Fruit fly (Drosophila melanogaster) S2 (cell line): ENCODE measurements around the gene CG34404.

Source experiments
- CG8478 ChIP-seq: fragments of >200 bp; optimal IDR thresholded peaks from 2 replicates; lab custom pipeline; 2018
- CTCF ChIP-seq, 2 experiments: fragments of >200 bp; optimal IDR thresholded peaks; 2 replicates each; lab custom pipeline; 2018

CG34404 gene

DNA sequence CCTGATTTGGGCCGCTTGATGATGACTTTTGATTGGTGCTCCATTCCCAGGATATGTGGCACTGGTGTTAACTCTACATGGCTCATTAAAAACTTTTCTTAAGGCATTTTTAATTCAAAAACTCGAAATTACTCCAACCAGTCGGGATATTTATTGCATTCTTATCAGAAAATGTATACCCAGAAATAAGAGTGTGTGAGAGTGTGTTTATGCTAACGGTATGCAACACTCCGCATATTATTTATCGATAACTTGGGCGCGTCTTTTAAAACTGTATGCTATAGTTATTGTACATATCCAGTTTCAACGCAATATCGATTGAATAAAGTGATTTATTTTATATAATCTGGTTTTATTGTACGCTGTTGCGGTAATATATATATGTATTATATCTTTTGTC lies at the start of gene CG34404:
Gene CG34404 (minus strand): TSS at position 189 of the 400 bp plus-strand sequence.
- TF ChIP-seq CTCF (optimal IDR thresholded peaks at IDR 0.05; lab: Kevin White, UChicago) (no peak), CG8478 (lab: Kevin White, UChicago) (no peak)

DNA sequence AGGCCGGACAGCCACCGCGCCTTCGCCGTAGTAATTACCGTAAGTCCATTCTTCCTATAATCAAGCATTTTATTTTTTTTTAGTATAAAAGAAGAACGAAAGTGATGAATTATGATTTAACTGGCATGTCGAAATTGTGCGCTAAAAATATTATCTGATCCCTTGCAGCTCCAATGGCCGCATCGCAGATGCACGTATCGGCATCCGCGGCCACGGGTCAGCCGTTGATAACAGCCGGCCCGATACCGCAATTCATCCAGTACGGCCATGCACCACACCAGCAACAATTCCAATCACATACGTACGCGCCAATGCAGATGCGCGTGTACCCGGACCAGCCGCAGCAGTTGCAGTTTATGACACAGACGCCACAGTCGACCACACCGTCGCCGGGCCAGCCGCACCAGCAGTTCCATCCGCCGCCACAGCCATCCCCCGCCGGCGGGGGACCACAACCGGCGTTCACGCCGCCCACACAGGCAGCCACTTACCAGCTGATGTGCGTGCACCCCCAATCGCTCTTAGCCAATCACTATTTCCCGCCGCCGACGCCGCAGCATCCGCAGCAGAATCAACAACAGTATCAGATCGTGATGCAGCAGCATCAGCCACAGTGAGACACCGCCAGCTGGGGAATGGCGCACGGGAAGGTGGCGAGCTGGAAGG lies 47.6 kb upstream of the CG34404 start:
- TF ChIP-seq CG8478 (lab: Kevin White, UChicago) (no peak), CTCF (optimal IDR thresholded peaks at IDR 0.05; lab: Kevin White, UChicago) (no peak)

DNA sequence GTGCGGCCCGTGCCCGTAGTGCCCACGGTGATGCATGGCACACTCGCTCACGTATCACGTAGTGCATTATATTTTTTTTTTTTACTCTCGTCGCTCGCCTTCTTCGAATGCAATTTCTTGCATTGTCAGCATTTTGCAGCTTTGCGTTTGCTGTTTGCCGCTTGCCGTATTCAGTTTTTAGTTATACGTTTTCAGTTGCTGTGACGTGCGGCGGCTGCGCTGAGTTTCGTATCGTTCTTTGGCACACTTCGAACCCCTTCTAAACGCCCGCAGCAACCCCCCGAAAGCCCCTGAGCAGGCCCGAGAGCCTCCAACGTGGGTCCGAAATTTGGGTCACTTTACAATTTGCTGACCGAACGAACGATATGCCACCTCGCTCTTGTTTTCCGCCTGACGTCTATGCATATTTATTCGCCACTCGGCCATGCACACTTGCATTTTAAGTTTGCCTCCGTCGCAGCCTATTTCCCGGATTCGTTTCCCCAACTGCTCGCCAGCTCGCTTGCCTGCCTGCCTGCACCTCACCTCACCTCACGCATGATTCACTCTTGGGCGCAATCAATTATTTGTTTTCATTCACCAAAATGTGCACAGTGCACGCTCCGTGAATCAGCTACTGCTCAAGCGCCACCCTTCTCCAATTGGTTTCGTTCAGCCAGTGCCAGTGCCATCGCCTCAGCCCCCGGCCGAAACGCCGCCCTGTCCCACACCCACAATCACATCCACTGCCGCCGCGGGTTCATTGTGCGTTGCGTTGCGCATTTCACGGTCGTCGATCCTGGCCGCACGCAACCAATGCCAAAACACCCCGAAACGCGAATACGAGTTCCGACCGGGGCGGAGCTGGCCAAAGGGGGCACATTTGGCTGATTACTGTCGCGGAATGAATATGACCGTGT lies 43.5 kb upstream of the CG34404 start:
- no peak for TF ChIP-seq CG8478 (lab: Kevin White, UChicago)
- no peak for TF ChIP-seq CTCF (optimal IDR thresholded peaks at IDR 0.05; lab: Kevin White, UChicago)

DNA sequence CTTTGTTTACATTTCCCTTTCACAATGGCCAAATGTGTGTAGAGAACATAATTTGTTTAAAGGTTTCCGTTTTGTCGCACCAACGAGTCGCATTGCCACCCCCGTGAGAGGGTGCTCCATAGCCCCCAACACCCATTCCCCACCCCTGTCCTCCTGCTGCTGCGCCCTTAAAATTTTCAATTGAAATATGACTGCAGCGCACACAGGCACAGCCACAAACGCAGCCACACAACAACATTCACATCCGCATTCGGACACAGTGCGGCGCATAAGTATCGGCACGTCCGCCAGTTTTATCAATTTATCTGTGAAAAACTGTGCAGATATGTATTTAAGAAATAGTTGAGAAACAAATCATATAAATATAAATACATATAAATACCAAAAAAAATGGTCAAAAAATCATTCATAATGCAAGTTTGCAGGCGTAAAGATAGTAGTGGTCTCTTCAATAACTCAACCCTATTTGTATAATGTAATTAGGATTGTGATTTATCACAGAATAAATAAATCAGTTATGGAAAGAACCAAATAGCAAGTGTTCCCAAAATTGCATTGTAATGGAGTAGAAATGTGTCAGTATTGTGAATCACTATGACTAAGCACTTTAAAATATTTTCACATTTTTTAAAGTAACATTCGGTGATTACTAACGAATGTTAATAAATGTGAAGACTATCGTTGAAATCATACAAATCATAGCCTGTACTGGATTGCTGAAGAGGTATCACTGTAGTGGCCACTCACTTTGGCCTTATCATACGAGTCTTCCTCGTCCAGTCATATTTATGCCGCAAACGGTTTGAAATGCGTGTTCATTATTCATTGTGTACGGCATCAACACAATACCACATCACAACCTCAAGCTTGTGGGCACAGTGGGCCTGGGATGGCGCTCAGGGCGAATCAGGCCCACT lies 42.6 kb upstream of the CG34404 start:
- TF ChIP-seq CG8478 (lab: Kevin White, UChicago) (no peak), CTCF (optimal IDR thresholded peaks at IDR 0.05; lab: Kevin White, UChicago) (no peak)

DNA sequence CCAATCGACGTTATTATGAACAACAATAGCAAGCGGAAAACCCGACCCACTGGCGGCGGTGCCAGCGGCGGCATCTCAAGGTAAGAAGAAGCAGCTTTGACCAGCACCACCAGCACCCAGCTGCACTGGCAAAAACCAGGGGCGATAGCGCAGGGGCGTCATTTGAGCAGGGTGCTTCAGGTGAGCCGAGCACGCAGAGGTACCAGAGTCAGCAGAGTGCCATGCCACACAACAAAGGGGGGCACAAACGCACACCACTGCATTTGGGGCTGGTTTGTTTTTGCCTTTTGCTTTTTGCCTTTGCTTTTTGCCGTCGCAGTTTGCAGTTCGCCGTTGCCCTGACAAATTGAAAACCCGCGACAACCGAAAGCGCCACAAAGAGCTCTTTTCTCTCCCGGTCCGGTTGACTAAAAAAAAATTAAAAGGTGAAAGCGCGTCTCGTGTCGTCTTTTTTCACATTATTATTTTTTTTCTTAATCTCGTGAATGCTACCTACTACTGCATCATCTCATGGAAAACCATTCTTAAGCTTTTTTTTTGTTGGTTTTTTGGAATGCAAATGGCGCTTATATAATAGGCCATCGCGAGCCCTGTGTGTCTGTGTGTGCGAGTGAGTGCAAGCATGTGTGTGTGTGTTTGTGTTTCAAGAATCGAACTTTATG lies 41.8 kb upstream of the CG34404 start:
- no peak for TF ChIP-seq CG8478 (lab: Kevin White, UChicago)
- no peak for TF ChIP-seq CTCF (optimal IDR thresholded peaks at IDR 0.05; lab: Kevin White, UChicago)

DNA sequence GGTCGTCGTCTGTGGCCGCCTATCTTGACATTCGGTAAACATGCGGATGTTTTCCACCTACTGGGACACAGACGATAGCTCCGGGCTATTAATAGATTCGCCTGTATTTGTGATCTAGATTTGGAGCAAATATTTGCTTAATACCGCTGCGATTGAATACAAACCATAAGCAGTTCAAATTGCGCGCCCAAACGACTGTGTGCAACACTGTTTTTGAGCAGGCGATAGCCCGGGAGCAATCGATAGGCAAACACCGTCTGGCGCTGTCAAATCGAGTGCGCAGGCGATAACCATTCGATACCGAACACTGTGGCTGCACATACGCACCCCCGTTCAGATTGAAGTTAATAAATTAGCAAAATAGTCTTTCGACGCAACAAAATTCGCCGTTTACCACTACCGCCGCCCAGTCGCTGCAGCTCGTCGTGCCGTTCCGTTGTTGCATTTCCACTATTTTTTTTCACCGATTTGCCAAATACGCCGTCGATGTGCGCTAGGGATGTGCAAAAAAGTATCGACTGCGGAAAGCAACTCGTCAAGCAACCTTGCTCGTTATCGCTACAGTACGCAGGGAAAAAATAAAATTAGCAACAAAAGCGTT lies 40.8 kb upstream of the CG34404 start, which contains the start of gene Atx2:
Gene Atx2 (plus strand): TSS at position 293 of the 601 bp plus-strand sequence.
- TF ChIP-seq CG8478 (lab: Kevin White, UChicago): no peak
- TF ChIP-seq CTCF (optimal IDR thresholded peaks at IDR 0.05; lab: Kevin White, UChicago): peak; percentile 36 to 41

DNA sequence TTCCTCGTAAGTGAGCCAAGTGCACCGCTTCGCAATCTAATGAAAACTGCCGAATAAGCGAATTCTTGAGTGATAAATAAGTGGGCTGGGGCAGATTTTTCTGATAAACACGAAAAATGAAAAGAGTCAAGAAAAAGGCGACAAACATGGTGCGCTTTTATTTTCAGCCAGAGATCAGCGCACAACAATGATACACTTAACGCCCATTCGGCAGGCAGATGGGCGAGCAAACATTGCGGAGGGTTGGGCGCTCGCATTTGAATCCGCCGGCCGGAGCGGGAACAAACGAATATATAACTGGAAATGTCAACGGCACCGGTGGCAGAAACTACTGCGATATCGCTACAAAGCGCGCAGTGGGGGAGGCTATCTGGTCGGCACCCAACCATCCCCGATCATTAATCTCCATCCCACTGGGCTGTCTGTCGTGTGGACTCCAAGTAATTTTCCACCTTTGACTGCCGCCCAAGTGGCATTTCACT lies 39.6 kb upstream of the CG34404 start, which contains the start of gene CG6125:
Gene CG6125 (minus strand): TSS at position 51 of the 482 bp plus-strand sequence.
- no peak for TF ChIP-seq CTCF (optimal IDR thresholded peaks at IDR 0.05; lab: Kevin White, UChicago)
- no peak for TF ChIP-seq CG8478 (lab: Kevin White, UChicago)

DNA sequence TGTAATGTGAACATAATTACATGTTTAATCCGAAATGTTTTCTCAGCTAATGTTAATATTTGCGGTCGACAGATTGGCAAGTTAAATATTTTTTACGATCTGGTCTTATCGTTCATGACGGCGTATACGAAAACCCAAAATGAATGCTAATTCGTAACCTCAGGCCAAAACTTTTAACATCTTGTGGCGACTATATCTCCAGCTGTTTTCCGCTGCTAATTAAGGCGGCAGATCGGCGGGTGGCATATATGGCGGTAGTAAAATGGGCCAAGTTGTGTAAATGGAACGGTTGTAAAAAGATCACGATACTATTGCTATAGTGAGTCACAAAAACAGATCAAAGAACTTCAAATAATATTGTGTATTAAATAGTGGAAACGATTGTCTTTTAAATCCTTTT lies 38.9 kb upstream of the CG34404 start:
- TF ChIP-seq CTCF (optimal IDR thresholded peaks at IDR 0.05; lab: Kevin White, UChicago) (no peak), CG8478 (lab: Kevin White, UChicago) (no peak)

DNA sequence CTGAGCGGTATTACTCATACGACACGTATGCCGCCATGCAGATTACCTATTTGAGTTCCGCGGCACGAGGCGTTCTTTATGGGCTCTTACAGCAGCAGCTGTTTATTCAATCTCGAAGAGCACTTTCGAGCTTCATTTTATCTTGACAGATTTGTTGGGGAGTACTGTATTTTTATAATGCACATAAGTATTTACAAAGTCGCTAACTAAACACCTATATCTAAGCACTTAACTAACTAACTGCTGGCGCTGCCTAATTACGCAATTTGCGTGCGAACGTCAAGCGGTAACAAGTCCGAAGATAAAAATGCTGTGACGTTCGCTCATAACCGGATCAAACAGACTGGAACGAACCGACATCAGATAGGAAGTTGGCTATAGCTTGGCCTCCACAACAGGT lies 35.2 kb upstream of the CG34404 start:
- TF ChIP-seq CG8478 (lab: Kevin White, UChicago) (no peak), CTCF (optimal IDR thresholded peaks at IDR 0.05; lab: Kevin White, UChicago) (no peak)

DNA sequence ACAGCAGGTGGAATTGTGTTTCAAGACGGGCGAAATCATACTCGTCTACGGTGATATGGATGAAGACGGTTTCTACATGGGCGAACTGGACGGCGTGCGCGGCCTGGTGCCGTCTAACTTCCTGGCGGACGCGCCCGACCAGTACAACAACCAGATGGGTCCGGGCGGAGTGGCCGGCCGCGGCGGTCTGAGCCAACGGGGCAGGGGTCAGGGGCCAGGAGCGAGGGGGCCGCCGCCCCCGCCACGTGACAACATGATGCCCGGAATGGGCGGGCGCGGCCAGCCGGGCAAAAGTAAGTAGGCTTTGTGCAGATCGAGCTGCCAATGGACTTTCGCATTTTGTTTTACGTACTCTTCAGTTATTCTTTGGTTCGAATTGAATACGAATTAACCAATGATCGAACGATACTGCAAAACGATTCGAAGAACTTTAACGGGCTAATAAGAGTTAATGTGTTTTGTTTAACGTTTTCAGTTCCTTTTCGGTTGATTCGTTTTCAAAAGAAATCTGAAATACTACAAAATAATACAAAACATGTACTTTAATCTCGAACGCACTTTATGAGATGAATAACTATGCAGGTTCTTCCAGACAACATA lies 25.8 kb upstream of the CG34404 start:
- TF ChIP-seq CTCF (optimal IDR thresholded peaks at IDR 0.05; lab: Kevin White, UChicago) (no peak), CG8478 (lab: Kevin White, UChicago) (no peak)

DNA sequence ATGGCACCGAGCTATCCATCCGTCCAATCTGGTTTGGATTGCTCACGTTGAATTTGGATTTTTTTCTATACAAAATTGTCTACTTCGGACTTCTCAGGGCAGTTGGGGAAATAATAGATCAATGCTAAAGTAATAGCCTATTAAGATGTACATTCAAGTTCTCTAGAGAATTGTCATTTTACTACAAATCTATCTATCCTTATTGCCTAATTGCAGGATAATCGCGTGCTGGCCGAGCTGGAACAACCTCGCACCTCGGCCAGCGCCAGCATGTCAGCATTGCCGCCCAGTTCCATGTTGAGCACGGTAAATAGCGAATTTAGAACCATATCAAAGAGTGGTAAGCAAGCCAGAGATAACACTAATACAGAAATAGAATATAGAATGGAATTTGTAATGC lies 15.4 kb upstream of the CG34404 start, which contains the start of gene h-cup:
Gene h-cup (minus strand): TSS at position 101 of the 400 bp plus-strand sequence.
- TF ChIP-seq CG8478 (lab: Kevin White, UChicago): no peak
- TF ChIP-seq CTCF (optimal IDR thresholded peaks at IDR 0.05; lab: Kevin White, UChicago): no peak

DNA sequence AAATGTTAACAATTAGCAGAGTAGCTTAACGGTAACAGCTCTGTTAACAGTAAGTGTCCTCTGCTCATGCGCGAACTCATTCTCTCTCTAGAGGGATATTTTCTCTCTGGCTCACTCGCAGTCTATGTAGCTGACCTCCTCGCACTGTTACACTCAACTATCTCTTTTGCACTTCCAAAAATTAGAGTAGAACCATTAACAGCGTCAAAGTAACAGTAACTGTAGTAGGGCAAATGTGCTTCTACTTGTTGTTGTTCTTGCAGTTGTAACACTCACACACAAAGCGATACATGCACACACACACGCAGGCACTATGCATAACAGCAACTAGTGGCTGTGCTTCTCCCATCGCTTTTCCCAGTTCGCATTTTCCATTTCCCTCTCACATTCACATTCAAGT lies 11.6 kb upstream of the CG34404 start:
- no peak for TF ChIP-seq CG8478 (lab: Kevin White, UChicago)
- TF ChIP-seq CTCF (optimal IDR thresholded peaks at IDR 0.05; lab: Kevin White, UChicago): peak in 1 of 2 experiments; percentile 6

DNA sequence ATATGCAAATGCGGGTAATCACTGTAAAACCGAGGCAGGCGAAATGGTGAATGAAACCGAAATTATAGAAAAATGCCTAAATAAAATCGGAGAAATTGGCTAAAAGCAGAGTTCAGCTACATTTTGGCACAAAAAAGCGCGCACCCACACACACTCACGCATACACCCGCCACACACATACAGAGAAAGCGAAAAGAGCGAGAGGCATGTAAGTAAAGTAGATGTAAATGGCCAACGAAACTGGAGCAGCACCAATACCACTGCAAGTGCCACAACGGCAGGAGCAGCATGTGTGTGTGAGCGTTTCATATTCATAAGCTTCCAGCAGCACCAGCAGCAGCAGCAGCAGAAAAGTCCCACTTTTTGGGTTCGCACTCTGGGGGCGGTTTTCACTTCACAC lies 8.0 kb upstream of the CG34404 start:
- TF ChIP-seq CG8478 (lab: Kevin White, UChicago) (no peak), CTCF (optimal IDR thresholded peaks at IDR 0.05; lab: Kevin White, UChicago) (no peak)
